Worm (Caenorhabditis elegans): Measurements from ENCODE around the gene cest-35.1.

ce11 chrV:5200188-5200587 is 42.7 kb downstream of the cest-35.1 start:
- TF ChIP-seq nhr-237 (tag; optimal IDR thresholded peaks at IDR 0.05) (no peak), ceh-39 (tag; optimal IDR thresholded peaks at IDR 0.05) (no peak), elt-3 (tag; optimal IDR thresholded peaks at IDR 0.05) (no peak), hlh-1 (tag; optimal IDR thresholded peaks at IDR 0.05) (no peak), lsy-2 (tag; optimal IDR thresholded peaks at IDR 0.05) (no peak)
